Worm (Caenorhabditis elegans) whole organism, young adult: Measurements from ENCODE around the gene Y43F8B.25.

Experiments
- K12H6.12 ChIP-seq: fragments of 200-800 bp; sonication (Bioruptor generic); optimal IDR thresholded peaks from 2 replicates; lab custom pipeline; 2018; ENCODE audit warnings: mild to moderate bottlenecking, missing genetic modification characterization, missing compliant biosample characterization
- ama-1 ChIP-seq, 3 experiments: fragments of 150-350 bp in 1 of 3; sonication (generic microtip) in 2 of 3; optimal IDR thresholded peaks; 2 replicates each; lab custom pipeline; 2014 to 2018; ENCODE audit warnings: missing biosample characterization in 2 of 3, missing genetic modification characterization in 2 of 3, missing genetic modification reagents in 2 of 3
- ceh-91 ChIP-seq: fragments of 200-800 bp; sonication (Bioruptor generic); IDR thresholded peaks from 2 replicates; pipeline ENCODE4 v1.3.6; 2022; ENCODE audit warnings: missing genetic modification reagents, missing genetic modification characterization, missing compliant biosample characterization
- rcor-1 ChIP-seq: fragments of 200-800 bp; sonication (Bioruptor generic); IDR thresholded peaks from 2 replicates; pipeline ENCODE4 v1.3.6; 2022; ENCODE audit warnings: missing genetic modification reagents, missing genetic modification characterization, missing compliant biosample characterization
- unc-62 ChIP-seq: fragments of 150-350 bp; optimal IDR thresholded peaks from 2 replicates; lab custom pipeline; 2014; ENCODE audit warnings: missing biosample characterization, missing genetic modification reagents, missing genetic modification characterization

ce11 chrV:19502579-19503151 lies 40.0 kb downstream of the Y43F8B.25 start, which contains the start of gene Y43F8B.3:
- TF ChIP-seq rcor-1 (GFP tag; lab: Robert Waterston, UW): no peak
- no peak for TF ChIP-seq ama-1 (optimal IDR thresholded peaks at IDR 0.05; lab: Kevin White, UChicago)
- TF ChIP-seq ama-1 (GFP tag; optimal IDR thresholded peaks at IDR 0.05; lab: Kevin White, UChicago): no peak
- TF ChIP-seq unc-62: no peak
- TF ChIP-seq K12H6.12 (tag; lab: Kevin White, UChicago): no peak
- no peak for TF ChIP-seq ceh-91
